Fruit fly (Drosophila melanogaster) whole organism: ENCODE measurements around the gene MtnE.

Experiments used
- CG8478 ChIP-seq: fragments of >200 bp; optimal IDR thresholded peaks from 2 replicates; lab custom pipeline; 2018; ENCODE audit warnings: inconsistent platforms
- Dll ChIP-seq: fragments of >200 bp; optimal IDR thresholded peaks from 2 replicates; lab custom pipeline; 2017
- EcR ChIP-seq, 2 experiments: fragments of >200 bp; optimal IDR thresholded peaks; 2 replicates each; lab custom pipeline; 2017; ENCODE audit warnings: missing biosample characterization in 2 of 2, missing genetic modification characterization in 2 of 2, missing genetic modification reagents in 2 of 2
- pan ChIP-seq: fragments of >200 bp; optimal IDR thresholded peaks from 2 replicates; lab custom pipeline; 2017
- usp ChIP-seq: fragments of >200 bp; optimal IDR thresholded peaks from 2 replicates; lab custom pipeline; 2017; ENCODE audit warnings: missing biosample characterization, missing genetic modification characterization, mixed read lengths

DNA sequence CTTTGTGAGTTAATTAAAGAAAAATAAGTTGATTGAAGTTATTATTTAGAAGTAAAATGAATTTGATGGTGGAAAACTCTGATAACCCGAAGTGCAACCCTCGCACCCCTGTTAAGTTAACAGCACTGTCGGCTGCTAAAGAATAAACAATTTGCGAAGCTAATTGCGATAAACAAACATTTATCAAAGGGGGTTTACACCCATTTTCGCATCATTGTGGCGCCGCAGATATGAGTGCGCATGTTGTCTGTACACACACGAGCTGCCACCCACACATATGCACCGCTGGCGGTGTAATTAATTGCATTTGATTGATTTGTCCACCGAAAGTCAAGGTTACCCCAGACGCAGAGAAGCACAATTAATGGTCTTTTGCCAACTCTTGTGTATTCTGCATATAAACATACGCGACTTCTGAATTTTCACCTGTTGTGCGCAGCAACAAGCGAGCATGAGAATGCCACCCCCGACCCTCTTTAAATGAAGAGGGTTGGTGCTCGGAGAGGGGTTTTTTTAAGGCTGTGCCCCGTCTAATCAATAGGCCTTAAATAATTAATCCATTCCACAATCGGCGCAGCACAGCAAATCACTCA is 17.1 kb upstream of the MtnE start:
- TF ChIP-seq usp (GFP tag; lab: Kevin White, UChicago) = no peak
- TF ChIP-seq Dll (lab: Kevin White, UChicago) = no peak
- TF ChIP-seq pan (lab: Kevin White, UChicago) = no peak
- TF ChIP-seq EcR (GFP tag; optimal IDR thresholded peaks at IDR 0.05; lab: Kevin White, UChicago) = no peak
- no peak for TF ChIP-seq CG8478 (lab: Kevin White, UChicago)
